Worm (Caenorhabditis elegans) whole organism, late embryonic: ENCODE measurements around the gene clh-5.

Experiments used
- fkh-10 ChIP-seq: fragments of 150-350 bp; optimal IDR thresholded peaks from 2 replicates; lab custom pipeline; 2014; ENCODE audit warnings: missing biosample characterization, missing genetic modification reagents, missing genetic modification characterization
- odd-2 ChIP-seq: sonication (generic microtip); optimal IDR thresholded peaks from 2 replicates; lab custom pipeline; 2017; ENCODE audit warnings: antibody characterized with exemption, mild to moderate bottlenecking, missing genetic modification characterization, missing compliant biosample characterization
- pqm-1 ChIP-seq: sonication (generic microtip); optimal IDR thresholded peaks from 2 replicates; lab custom pipeline; 2016; ENCODE audit warnings: missing genetic modification characterization, missing compliant biosample characterization

ce11 chrII:9111471-9112016, 13.1 kb upstream of the clh-5 start:
- TF ChIP-seq odd-2 (tag; lab: Kevin White, UChicago), result no peak
- TF ChIP-seq pqm-1 (tag; lab: Kevin White, UChicago), result no peak
- TF ChIP-seq fkh-10 (GFP tag; lab: Kevin White, UChicago), result no peak
